Comparison of ENCODE assay signal across 2 fruit fly cellular contexts in genomic region chr3R:7040894-7041293, dm6.
TF ChIP-seq lines count a peak whose summit lies in the region.

No protein-coding gene starts in this region.

- TF ChIP-seq CTCF in whole organism, embryonic (GFP tag; optimal IDR thresholded peaks at IDR 0.05; lab: Kevin White, UChicago): no peak

TF ChIP-seq in whole organism, embryonic, 481 proteins besides CTCF, POLR2A, EP300 and RAD21:
- peak; percentile 60 for TF ChIP-seq CG31365 (tag; optimal IDR thresholded peaks at IDR 0.05; lab: Kevin White, UChicago)
- TF ChIP-seq Dfd (GFP tag; optimal IDR thresholded peaks at IDR 0.05; lab: Kevin White, UChicago): peak in 1 of 2 experiments; percentile 42
- TF ChIP-seq Abd-B (GFP tag; optimal IDR thresholded peaks at IDR 0.05; lab: Kevin White, UChicago): no peak

TF ChIP-seq in whole organism, pupa, 21 proteins besides CTCF, POLR2A, EP300 and RAD21:
- TF ChIP-seq CG8159 (tag; optimal IDR thresholded peaks at IDR 0.05; lab: Kevin White, UChicago) (peak; percentile 72), gl (tag; optimal IDR thresholded peaks at IDR 0.05; lab: Kevin White, UChicago) (no peak)
